Fruit fly (Drosophila melanogaster): ENCODE data around the gene fne.

fne gene

DNA sequence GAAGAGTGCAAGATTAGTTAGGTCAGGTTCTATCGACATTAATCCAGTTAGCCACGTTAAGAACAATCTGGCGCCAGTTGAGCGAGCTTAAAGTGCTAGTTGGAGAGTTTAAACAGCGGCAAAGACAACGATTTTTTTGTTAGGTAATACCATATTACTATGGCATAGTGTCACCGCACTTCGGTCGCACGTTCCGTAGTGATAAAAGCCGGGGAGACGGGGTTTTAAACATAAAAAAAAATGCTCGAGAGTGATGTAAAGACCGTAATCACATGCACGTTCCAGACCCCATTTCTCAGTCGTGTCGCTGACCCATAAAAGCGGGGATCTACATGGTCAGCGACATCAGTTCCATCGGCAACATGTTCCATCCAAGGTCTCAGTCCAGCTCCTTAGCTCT is 41.6 kb downstream of the fne start, which contains the start of gene CG32642:
Gene CG32642 (plus strand): TSS at position 301 of the 400 bp plus-strand sequence.
- TF ChIP-seq Dll (optimal IDR thresholded peaks at IDR 0.05) (no peak), EcR (GFP tag; optimal IDR thresholded peaks at IDR 0.05) (no peak), pan (optimal IDR thresholded peaks at IDR 0.05) (no peak), usp (GFP tag; optimal IDR thresholded peaks at IDR 0.05) (no peak), CG8478 (optimal IDR thresholded peaks at IDR 0.05) (no peak), psq (optimal IDR thresholded peaks at IDR 0.05) (no peak)

DNA sequence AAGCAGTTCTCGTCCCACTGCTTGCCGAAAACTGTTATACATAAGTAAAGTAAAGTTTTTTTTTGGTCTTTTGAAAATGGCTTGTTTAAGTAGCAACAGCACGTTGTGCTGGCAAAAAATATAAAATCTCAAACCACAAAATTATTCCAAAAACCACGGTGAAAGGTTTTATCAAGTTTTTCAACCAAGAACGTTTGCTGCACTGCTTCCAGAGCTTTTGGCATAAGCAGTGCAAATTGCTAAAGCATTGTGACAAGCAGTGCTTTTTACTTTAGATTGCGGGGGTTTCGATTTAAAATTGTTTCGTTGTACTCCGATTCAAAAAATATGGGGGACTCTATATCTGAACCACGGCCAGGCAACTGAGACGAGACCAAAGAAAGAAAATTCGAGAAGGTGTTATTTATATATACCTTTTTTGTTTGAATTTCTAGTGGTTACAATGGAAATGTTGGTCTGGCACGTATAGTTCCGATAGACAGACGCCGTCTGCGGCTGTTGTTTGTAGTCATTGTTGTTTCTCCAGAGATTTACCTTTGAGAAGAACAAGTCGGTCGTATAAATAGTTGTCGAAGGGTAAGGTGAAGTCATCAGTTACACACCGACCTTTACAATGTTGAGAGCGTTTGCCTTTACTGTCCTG is 50.1 kb downstream of the fne start, which contains the start of gene Mur11Da:
Gene Mur11Da (plus strand): TSS at position 593 of the 643 bp plus-strand sequence.
- TF ChIP-seq CG8478 (optimal IDR thresholded peaks at IDR 0.05): no peak
- TF ChIP-seq psq (optimal IDR thresholded peaks at IDR 0.05): no peak
- TF ChIP-seq Dll (optimal IDR thresholded peaks at IDR 0.05): no peak
- no peak for TF ChIP-seq usp (GFP tag; optimal IDR thresholded peaks at IDR 0.05)

dm6 chrX:12970411-12970810 is 53.1 kb downstream of the fne start, which contains the start of gene CG15721:
Gene CG15721, plus strand, starts transcription at chrX:12970711.
- TF ChIP-seq CG8478 (optimal IDR thresholded peaks at IDR 0.05) (no peak), Dll (optimal IDR thresholded peaks at IDR 0.05) (no peak), pan (optimal IDR thresholded peaks at IDR 0.05) (no peak)

DNA sequence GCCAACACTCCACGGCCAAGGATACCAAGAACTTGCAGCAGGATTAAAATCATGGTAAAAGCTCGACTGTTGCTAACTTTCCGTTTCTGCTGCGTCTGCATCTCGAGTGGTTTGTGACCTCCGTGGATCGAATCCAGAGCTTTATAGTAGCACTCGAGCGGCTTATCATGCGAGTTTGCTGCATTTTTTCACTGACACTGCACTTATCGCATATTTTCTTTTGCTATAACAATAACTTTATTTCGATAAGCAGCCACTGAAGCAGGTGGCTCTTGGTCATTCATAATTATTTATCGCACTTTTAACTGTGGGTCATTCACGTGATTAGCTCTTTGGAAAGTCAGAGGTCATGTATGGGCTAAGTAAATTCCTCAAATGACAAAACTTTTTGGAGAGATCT is 58.9 kb downstream of the fne start, which contains the start of gene CG12716:
Gene CG12716 (minus strand): TSS at position 101 of the 400 bp plus-strand sequence.
- TF ChIP-seq pan (optimal IDR thresholded peaks at IDR 0.05) (no peak), usp (GFP tag; optimal IDR thresholded peaks at IDR 0.05) (no peak), psq (optimal IDR thresholded peaks at IDR 0.05) (no peak), Dll (optimal IDR thresholded peaks at IDR 0.05) (no peak), CG8478 (optimal IDR thresholded peaks at IDR 0.05) (no peak), EcR (GFP tag; optimal IDR thresholded peaks at IDR 0.05) (no peak)

DNA sequence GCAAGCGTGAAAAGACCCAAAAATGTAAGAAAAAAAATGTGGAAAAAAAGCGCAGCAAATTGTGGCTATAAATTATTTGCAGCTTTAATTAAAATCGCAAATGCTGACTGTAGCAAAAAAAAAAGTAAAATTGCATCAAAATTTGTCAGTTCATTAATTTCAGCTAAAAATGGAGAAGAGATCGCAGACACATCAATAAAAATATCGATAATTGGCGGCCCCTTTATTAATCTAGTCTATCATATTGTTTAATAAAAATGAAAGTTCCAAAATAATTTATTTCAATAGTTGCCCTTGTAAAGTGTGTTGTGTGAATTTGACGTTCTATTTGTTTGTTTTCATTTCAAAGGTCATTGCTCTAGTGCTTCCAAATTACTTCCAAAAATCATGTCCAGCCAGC is 66.9 kb downstream of the fne start, which contains the start of gene CG32643:
Gene CG32643 (plus strand): TSS at position 301 of the 400 bp plus-strand sequence.
- TF ChIP-seq psq (optimal IDR thresholded peaks at IDR 0.05) (no peak), pan (optimal IDR thresholded peaks at IDR 0.05) (no peak), EcR (GFP tag; optimal IDR thresholded peaks at IDR 0.05) (no peak), CG8478 (optimal IDR thresholded peaks at IDR 0.05) (no peak), usp (GFP tag; optimal IDR thresholded peaks at IDR 0.05) (no peak), Dll (optimal IDR thresholded peaks at IDR 0.05) (no peak)

dm6 chrX:12986948-12987450 is 69.7 kb downstream of the fne start:
- TF ChIP-seq Dll (optimal IDR thresholded peaks at IDR 0.05) (no peak), usp (GFP tag; optimal IDR thresholded peaks at IDR 0.05) (no peak), pan (optimal IDR thresholded peaks at IDR 0.05) (no peak), CG8478 (optimal IDR thresholded peaks at IDR 0.05) (no peak), psq (optimal IDR thresholded peaks at IDR 0.05) (no peak), EcR (GFP tag; optimal IDR thresholded peaks at IDR 0.05) (no peak)

DNA sequence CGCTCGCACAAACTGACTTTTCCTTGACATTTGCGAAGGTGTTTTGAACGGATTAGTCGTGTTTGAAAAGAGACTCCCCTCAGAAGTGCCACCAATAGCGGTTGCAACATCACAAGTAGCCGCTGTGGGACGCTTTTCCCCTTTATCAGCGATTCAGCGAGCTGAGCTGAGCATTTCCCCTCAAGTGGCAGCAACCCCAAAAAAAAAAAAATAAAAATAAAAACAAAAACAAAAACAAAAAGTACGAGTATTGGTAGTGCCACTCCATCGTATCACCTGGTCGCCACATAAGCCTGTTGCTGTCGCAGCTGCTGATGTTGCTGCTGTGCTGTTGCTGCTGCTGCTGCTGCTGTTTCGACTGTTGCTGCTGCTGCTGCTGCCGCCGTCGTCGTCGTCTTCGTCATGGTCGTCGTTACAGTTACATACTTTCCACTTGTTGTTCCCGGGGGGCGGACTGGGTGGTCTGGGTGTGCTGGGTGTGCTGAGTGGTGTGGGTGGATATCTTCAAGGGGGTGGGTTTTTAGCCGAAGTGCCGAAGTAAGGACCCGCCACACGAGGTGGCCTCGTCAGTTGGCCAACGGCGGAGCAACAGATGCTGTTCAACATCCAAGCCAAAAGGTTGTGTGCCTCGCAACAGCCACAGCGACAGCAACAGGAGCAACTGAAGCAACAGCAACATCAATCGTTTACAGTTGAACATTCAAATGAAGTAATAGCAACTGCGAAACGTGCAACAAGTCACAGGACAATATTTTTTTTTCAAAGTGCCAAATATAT is 70.9 kb downstream of the fne start, which contains the start of gene rsh:
Gene rsh (plus strand): TSS at position 591 of the 777 bp plus-strand sequence.
- TF ChIP-seq psq (optimal IDR thresholded peaks at IDR 0.05) (no peak), usp (GFP tag; optimal IDR thresholded peaks at IDR 0.05) (no peak), EcR (GFP tag; optimal IDR thresholded peaks at IDR 0.05) (no peak), CG8478 (optimal IDR thresholded peaks at IDR 0.05) (no peak), pan (optimal IDR thresholded peaks at IDR 0.05) (no peak), Dll (optimal IDR thresholded peaks at IDR 0.05) (no peak)

Measured in whole organism.